Fruit fly (Drosophila melanogaster): Measurements from ENCODE around the gene CG42587.

DNA sequence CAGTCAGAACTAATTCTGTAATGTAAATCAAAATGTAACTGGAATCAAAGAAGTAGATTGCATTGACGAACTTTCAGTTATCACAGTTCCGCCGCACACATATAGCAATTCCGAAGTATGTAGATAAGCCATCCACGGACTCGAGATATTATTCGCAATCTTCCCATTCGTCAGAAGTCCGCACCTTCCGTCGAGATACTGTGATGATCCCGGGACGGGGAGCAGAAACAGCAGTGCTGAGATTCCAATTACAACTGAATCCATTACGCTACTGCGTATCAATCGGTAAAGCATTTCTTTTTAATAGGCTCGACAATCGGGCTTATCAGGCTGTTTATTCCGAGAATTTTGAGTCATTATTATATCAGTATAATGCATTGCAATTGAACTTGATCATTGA, 29.7 kb upstream of the CG42587 start, which contains the start of gene CG4650:
- TF ChIP-seq dl (GFP tag; optimal IDR thresholded peaks at IDR 0.05; ENCODE audit: insufficient read depth in 1 of 2, partially characterized antibody in 2 of 2) (no peak), jim (GFP tag; optimal IDR thresholded peaks at IDR 0.05) (no peak), CrebA (GFP tag; optimal IDR thresholded peaks at IDR 0.05; ENCODE audit: borderline replicate concordance) (no peak), psq (GFP tag; optimal IDR thresholded peaks at IDR 0.05) (no peak), sage (GFP tag; optimal IDR thresholded peaks at IDR 0.05) (no peak), tai (GFP tag; optimal IDR thresholded peaks at IDR 0.05) (no peak), h (GFP tag; optimal IDR thresholded peaks at IDR 0.05) (no peak), fru (GFP tag; optimal IDR thresholded peaks at IDR 0.05) (no peak), ey (GFP tag; optimal IDR thresholded peaks at IDR 0.05) (no peak), pan (optimal IDR thresholded peaks at IDR 0.05) (no peak), dsf (GFP tag; optimal IDR thresholded peaks at IDR 0.05; ENCODE audit: borderline replicate concordance) (no peak), Hr78 (GFP tag; optimal IDR thresholded peaks at IDR 0.05) (no peak), woc (GFP tag; optimal IDR thresholded peaks at IDR 0.05) (no peak)
